Worm (Caenorhabditis elegans): Measurements from ENCODE around the gene nspd-9.

nspd-9 gene

DNA sequence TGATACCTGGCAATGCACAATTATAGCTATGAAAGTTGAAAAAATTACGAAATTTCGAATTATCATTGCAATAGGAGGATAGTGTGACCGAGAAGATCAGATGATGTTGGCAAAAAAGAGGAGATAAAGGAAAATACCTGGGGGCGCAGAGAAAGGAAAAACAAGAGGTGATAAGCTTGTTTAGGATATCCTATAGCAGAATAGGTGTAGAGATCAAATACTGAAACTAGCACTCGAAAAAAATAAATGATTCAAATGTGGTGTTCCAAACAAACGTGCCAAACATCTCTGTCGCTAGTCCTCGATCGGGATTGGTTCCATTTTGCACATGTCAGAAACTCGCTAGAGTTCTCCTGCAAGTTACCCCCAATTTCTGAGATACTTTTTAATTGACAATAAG lies 667 bp downstream of the nspd-9 start, which contains the start of gene F26A1.9:
Gene F26A1.9 (minus strand): TSS at position 101 of the 400 bp plus-strand sequence.
- no peak for TF ChIP-seq ztf-4 (tag; optimal IDR thresholded peaks at IDR 0.05)
- no peak for TF ChIP-seq nhr-67 (tag; optimal IDR thresholded peaks at IDR 0.05)
- no peak for TF ChIP-seq mdl-1 (tag; optimal IDR thresholded peaks at IDR 0.05)
- TF ChIP-seq nhr-77 (tag; optimal IDR thresholded peaks at IDR 0.05), result no peak
- TF ChIP-seq elt-2 (tag; optimal IDR thresholded peaks at IDR 0.05), result no peak

DNA sequence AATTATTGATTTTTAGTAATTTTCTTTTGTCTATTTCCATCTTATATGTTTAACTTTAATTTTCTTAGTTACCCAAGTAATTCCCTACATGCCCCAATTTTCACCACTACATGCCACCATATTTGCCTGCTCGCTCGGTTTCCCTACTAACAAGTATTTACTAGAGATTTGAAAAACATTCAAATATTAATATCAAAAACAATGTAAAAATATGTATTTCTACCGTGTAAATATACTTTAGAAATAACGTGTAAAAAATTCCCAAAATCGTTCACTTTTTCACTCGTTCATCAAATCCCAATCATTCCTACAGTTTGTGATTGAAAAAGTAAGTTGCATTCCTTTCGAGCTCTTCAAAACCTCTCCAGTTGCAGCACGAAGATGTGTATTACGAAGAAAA lies 3.5 kb downstream of the nspd-9 start, which contains the start of gene F26A1.3:
Gene F26A1.3 (plus strand): TSS at position 301 of the 400 bp plus-strand sequence.
- TF ChIP-seq ceh-9 (tag; optimal IDR thresholded peaks at IDR 0.05) (no peak), ceh-82 (tag; optimal IDR thresholded peaks at IDR 0.05) (no peak), elt-2 (tag; optimal IDR thresholded peaks at IDR 0.05) (no peak), nhr-67 (tag; optimal IDR thresholded peaks at IDR 0.05) (no peak), hmg-11 (tag; optimal IDR thresholded peaks at IDR 0.05) (no peak), nhr-25 (tag; optimal IDR thresholded peaks at IDR 0.05) (no peak), lin-39 (tag; optimal IDR thresholded peaks at IDR 0.05) (no peak), lsy-12 (tag; optimal IDR thresholded peaks at IDR 0.05) (no peak), mml-1 (tag; optimal IDR thresholded peaks at IDR 0.05) (no peak), ZK546.5 (tag; optimal IDR thresholded peaks at IDR 0.05) (no peak), ceh-28 (tag; optimal IDR thresholded peaks at IDR 0.05) (no peak), unc-39 (tag; optimal IDR thresholded peaks at IDR 0.05) (no peak), ztf-11 (tag; optimal IDR thresholded peaks at IDR 0.05) (no peak), mdl-1 (tag; optimal IDR thresholded peaks at IDR 0.05) (no peak), egl-5 (tag; optimal IDR thresholded peaks at IDR 0.05) (no peak), snpc-4 (tag; optimal IDR thresholded peaks at IDR 0.05) (no peak), aly-2 (tag; optimal IDR thresholded peaks at IDR 0.05) (no peak)

DNA sequence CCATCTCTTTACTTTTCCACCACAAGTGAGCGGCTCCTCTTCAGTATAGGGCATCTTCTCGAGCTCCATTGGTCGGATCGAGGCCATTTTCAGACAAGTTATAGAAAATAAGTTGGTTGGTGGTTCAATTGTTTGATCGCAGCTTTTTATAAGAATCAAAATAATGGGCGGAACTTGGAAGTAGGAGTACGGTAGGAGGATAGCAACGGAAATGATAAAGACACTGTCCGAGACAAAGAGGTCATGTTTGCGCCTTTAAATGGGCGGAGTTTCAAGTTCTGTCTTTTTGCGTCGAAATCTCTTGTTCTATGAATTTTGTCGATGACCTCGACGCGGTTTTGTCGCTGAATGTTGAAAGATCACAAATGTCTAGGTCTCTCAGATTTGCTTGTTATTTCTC lies 8.0 kb downstream of the nspd-9 start, which contains the start of gene F26A1.8:
Gene F26A1.8 (minus strand): TSS at position 101 of the 400 bp plus-strand sequence.
- TF ChIP-seq nhr-76 (tag; optimal IDR thresholded peaks at IDR 0.05) (no peak), nhr-28 (tag; optimal IDR thresholded peaks at IDR 0.05) (no peak), nfya-1 (tag; optimal IDR thresholded peaks at IDR 0.05; ENCODE audit: insufficient read depth) (no peak), unc-62 (GFP tag; optimal IDR thresholded peaks at IDR 0.05) (no peak)

DNA sequence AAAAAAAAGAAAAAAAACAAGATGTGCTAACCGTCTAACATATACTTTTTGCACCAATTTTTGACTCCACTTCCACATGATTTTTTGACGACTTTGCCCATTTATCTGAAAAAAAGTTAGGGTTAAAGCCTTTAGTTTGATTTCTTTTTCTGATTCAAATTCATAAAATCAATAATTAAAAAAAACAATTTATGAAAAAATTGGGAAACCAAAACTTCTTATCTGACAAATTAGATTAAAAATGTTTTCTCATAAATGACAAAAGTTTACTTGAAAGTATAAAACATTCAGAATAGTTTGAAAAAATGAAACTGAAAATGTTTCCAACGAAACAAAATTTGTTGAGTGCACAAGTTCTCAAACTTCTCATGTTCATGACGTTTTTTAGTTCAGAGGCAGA lies 10.3 kb downstream of the nspd-9 start, which contains the start of gene F26A1.7:
Gene F26A1.7 (minus strand): TSS at position 101 of the 400 bp plus-strand sequence.
- no peak for TF ChIP-seq nhr-76 (tag; optimal IDR thresholded peaks at IDR 0.05)
- no peak for TF ChIP-seq fkh-10 (GFP tag; optimal IDR thresholded peaks at IDR 0.05)
- no peak for TF ChIP-seq R02D3.7 (tag; optimal IDR thresholded peaks at IDR 0.05)
- no peak for TF ChIP-seq skn-1 (tag; optimal IDR thresholded peaks at IDR 0.05)
- TF ChIP-seq tbx-2 (tag; optimal IDR thresholded peaks at IDR 0.05), result no peak
- TF ChIP-seq nfya-1 (tag; optimal IDR thresholded peaks at IDR 0.05; ENCODE audit: insufficient read depth), result no peak
- TF ChIP-seq nhr-11 (tag; optimal IDR thresholded peaks at IDR 0.05), result no peak
- no peak for TF ChIP-seq nhr-43 (tag; optimal IDR thresholded peaks at IDR 0.05; ENCODE audit: poor library complexity, severe bottlenecking)
- TF ChIP-seq ceh-28 (tag; optimal IDR thresholded peaks at IDR 0.05), result no peak
- no peak for TF ChIP-seq nhr-23 (tag; optimal IDR thresholded peaks at IDR 0.05)
- TF ChIP-seq nhr-77 (tag; optimal IDR thresholded peaks at IDR 0.05), result no peak
- TF ChIP-seq ztf-11 (tag; optimal IDR thresholded peaks at IDR 0.05), result no peak
- TF ChIP-seq ceh-9 (tag; optimal IDR thresholded peaks at IDR 0.05), result no peak
- TF ChIP-seq fkh-2 (tag; optimal IDR thresholded peaks at IDR 0.05), result no peak
- no peak for TF ChIP-seq nhr-25 (tag; optimal IDR thresholded peaks at IDR 0.05)
- TF ChIP-seq sea-2 (GFP tag; optimal IDR thresholded peaks at IDR 0.05), result no peak
- no peak for TF ChIP-seq elt-2 (tag; optimal IDR thresholded peaks at IDR 0.05)
- TF ChIP-seq nhr-12 (tag; optimal IDR thresholded peaks at IDR 0.05), result no peak

DNA sequence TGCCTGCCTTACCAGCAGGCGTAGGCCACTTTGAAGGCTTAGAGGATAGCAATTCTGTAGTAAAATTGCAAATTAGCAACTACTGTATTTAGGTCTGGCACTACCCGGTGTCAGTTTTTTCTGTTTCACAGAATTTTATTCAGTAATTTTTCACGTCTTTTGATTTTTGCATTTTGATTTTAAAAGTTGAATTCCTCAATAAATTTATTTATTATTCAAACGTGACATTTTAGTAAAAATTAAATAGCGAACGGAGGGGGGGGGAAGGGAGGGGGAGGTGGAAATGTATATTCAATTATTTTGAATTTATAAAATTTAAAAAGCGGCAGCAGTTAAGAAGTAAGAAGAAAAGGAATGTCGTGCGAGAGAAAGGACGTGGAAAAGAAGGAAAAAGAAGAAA lies 12.9 kb downstream of the nspd-9 start, which contains the start of gene F26A1.4:
Gene F26A1.4 (plus strand): TSS at position 301 of the 400 bp plus-strand sequence.
- TF ChIP-seq fkh-10 (GFP tag; optimal IDR thresholded peaks at IDR 0.05), result no peak
- TF ChIP-seq eor-1 (tag; optimal IDR thresholded peaks at IDR 0.05), result no peak
- no peak for TF ChIP-seq nhr-237 (tag; optimal IDR thresholded peaks at IDR 0.05)
- no peak for TF ChIP-seq ztf-4 (tag; optimal IDR thresholded peaks at IDR 0.05)
- no peak for TF ChIP-seq ceh-28 (tag; optimal IDR thresholded peaks at IDR 0.05)
- TF ChIP-seq lin-39 (tag; optimal IDR thresholded peaks at IDR 0.05), result no peak
- TF ChIP-seq fos-1 (tag; optimal IDR thresholded peaks at IDR 0.05), result no peak
- TF ChIP-seq elt-3 (tag; optimal IDR thresholded peaks at IDR 0.05), result no peak
- TF ChIP-seq lsy-12 (tag; optimal IDR thresholded peaks at IDR 0.05), result no peak
- no peak for TF ChIP-seq nhr-77 (tag; optimal IDR thresholded peaks at IDR 0.05)
- TF ChIP-seq unc-39 (tag; optimal IDR thresholded peaks at IDR 0.05), result no peak
- no peak for TF ChIP-seq nhr-23 (tag; optimal IDR thresholded peaks at IDR 0.05)
- no peak for TF ChIP-seq ztf-11 (tag; optimal IDR thresholded peaks at IDR 0.05)
- TF ChIP-seq nhr-11 (tag; optimal IDR thresholded peaks at IDR 0.05), result no peak
- TF ChIP-seq pqm-1 (tag; optimal IDR thresholded peaks at IDR 0.05), result no peak
- TF ChIP-seq ceh-9 (tag; optimal IDR thresholded peaks at IDR 0.05), result no peak
- TF ChIP-seq pha-4 (tag; optimal IDR thresholded peaks at IDR 0.05), result no peak
- no peak for TF ChIP-seq snpc-4 (tag; optimal IDR thresholded peaks at IDR 0.05)

Measured in whole organism, L3 larva.